Fruit fly (Drosophila melanogaster): ENCODE measurements around the gene Mipp1.

- no peak for TF ChIP-seq EcR (GFP tag; optimal IDR thresholded peaks at IDR 0.05)
- no peak for TF ChIP-seq D1 (tag; optimal IDR thresholded peaks at IDR 0.05)
- no peak for TF ChIP-seq Pif1B (GFP tag; optimal IDR thresholded peaks at IDR 0.05)
- no peak for TF ChIP-seq CG34367 (tag; optimal IDR thresholded peaks at IDR 0.05)
Observed at dm6 chr3L:16533932-16534331, 39.2 kb downstream of the Mipp1 start.

Measured in whole organism, pupa.